Fruit fly (Drosophila melanogaster) whole organism, pupa: ENCODE data around the gene CG33229.

ENCODE experiments used
- CG14655 ChIP-seq: fragments of 200-800 bp; sonication (Bioruptor generic); optimal IDR thresholded peaks from 3 replicates; lab custom pipeline; 2017; ENCODE audit warnings: mild to moderate bottlenecking, missing biosample characterization, missing genetic modification reagents, missing genetic modification characterization
- CG32121 ChIP-seq: fragments of 200-800 bp; sonication (Bioruptor generic); IDR thresholded peaks from 2 replicates; pipeline ENCODE4 v1.3.6; 2022; ENCODE audit warnings: missing biosample characterization, missing genetic modification characterization
- CG34367 ChIP-seq: fragments of 200-800 bp; sonication (Bioruptor generic); optimal IDR thresholded peaks from 2 replicates; lab custom pipeline; 2018; ENCODE audit warnings: missing biosample characterization, mild to moderate bottlenecking, missing genetic modification characterization
- CG4496 ChIP-seq: fragments of 200-800 bp; sonication (Bioruptor generic); IDR thresholded peaks from 3 replicates; pipeline ENCODE4 v1.3.6; 2022; ENCODE audit warnings: missing biosample characterization, missing genetic modification characterization
- D1 ChIP-seq: fragments of 200-800 bp; sonication (Bioruptor generic); optimal IDR thresholded peaks from 2 replicates; lab custom pipeline; 2018; ENCODE audit warnings: missing biosample characterization, mild to moderate bottlenecking, missing genetic modification characterization, moderate library complexity
- EcR ChIP-seq: fragments of 200-800 bp; sonication (Bioruptor generic); optimal IDR thresholded peaks from 3 replicates; lab custom pipeline; 2019; ENCODE audit warnings: missing biosample characterization, missing genetic modification characterization, mild to moderate bottlenecking, moderate library complexity, missing genetic modification reagents
- Pif1A ChIP-seq: fragments of 200-800 bp; sonication (Bioruptor generic); optimal IDR thresholded peaks from 3 replicates; lab custom pipeline; 2016; ENCODE audit warnings: missing biosample characterization, missing genetic modification characterization

dm6 chr3L:180262-180543 is 43.4 kb upstream of the CG33229 start:
- TF ChIP-seq CG4496 (GFP tag; lab: Robert Waterston, UW) (no peak), CG34367 (tag; lab: Kevin White, UChicago) (no peak), CG14655 (GFP tag; lab: Kevin White, UChicago) (no peak), EcR (no peak), CG32121 (GFP tag; lab: Robert Waterston, UW) (no peak), Pif1A (no peak), D1 (no peak)
